Worm (Caenorhabditis elegans) whole organism, mixed stage, embryonic: ENCODE data around the gene C02F5.12.

Experiments used
- ces-1 ChIP-seq: fragments of 150-350 bp; optimal IDR thresholded peaks from 2 replicates; lab custom pipeline; 2014; ENCODE audit warnings: missing biosample characterization, missing genetic modification reagents, missing genetic modification characterization
- cnd-1 ChIP-seq: fragments of 200-800 bp; sonication (Bioruptor generic); optimal IDR thresholded peaks from 2 replicates; lab custom pipeline; 2018; ENCODE audit warnings: mild to moderate bottlenecking, missing genetic modification characterization, missing compliant biosample characterization
- lin-32 ChIP-seq: fragments of 200-800 bp; sonication (Bioruptor generic); optimal IDR thresholded peaks from 2 replicates; lab custom pipeline; 2018; ENCODE audit warnings: mild to moderate bottlenecking, missing genetic modification characterization, missing compliant biosample characterization
- lsy-2 ChIP-seq: fragments of 150-350 bp; optimal IDR thresholded peaks from 2 replicates; lab custom pipeline; 2014; ENCODE audit warnings: missing biosample characterization, missing genetic modification characterization
- mep-1 ChIP-seq: fragments of 150-350 bp; optimal IDR thresholded peaks from 2 replicates; lab custom pipeline; 2017; ENCODE audit warnings: missing biosample characterization, missing genetic modification reagents, missing genetic modification characterization, inconsistent platforms
- nhr-12 ChIP-seq: fragments of 150-350 bp; optimal IDR thresholded peaks from 2 replicates; lab custom pipeline; 2014; ENCODE audit warnings: missing biosample characterization, missing genetic modification characterization
- nhr-76 ChIP-seq: sonication (generic microtip); optimal IDR thresholded peaks from 2 replicates; lab custom pipeline; 2017; ENCODE audit warnings: missing biosample characterization, missing genetic modification characterization
- pha-4 ChIP-seq: fragments of 150-350 bp; optimal IDR thresholded peaks from 2 replicates; lab custom pipeline; 2018; ENCODE audit warnings: missing biosample characterization, missing genetic modification reagents, missing genetic modification characterization
- sem-2 ChIP-seq: fragments of 200-800 bp; sonication (Bioruptor generic); optimal IDR thresholded peaks from 2 replicates; lab custom pipeline; 2018; ENCODE audit warnings: mild to moderate bottlenecking, missing genetic modification characterization, missing compliant biosample characterization
- tbx-8 ChIP-seq: fragments of 200-800 bp; sonication (Bioruptor generic); optimal IDR thresholded peaks from 2 replicates; lab custom pipeline; 2018; ENCODE audit warnings: mild to moderate bottlenecking, missing genetic modification characterization, moderate library complexity, missing compliant biosample characterization
- unc-120 ChIP-seq: sonication (generic microtip); optimal IDR thresholded peaks from 2 replicates; lab custom pipeline; 2017; ENCODE audit warnings: missing genetic modification characterization, missing compliant biosample characterization; ENCODE audit not compliant: poor library complexity, severe bottlenecking
- unc-39 ChIP-seq: fragments of 150-350 bp; optimal IDR thresholded peaks from 2 replicates; lab custom pipeline; 2014; ENCODE audit warnings: missing biosample characterization, missing genetic modification characterization
- unc-62 ChIP-seq: fragments of 150-350 bp; optimal IDR thresholded peaks from 2 replicates; lab custom pipeline; 2014; ENCODE audit warnings: missing biosample characterization, missing genetic modification reagents, missing genetic modification characterization
- ztf-11 ChIP-seq: fragments of 150-350 bp; optimal IDR thresholded peaks from 2 replicates; lab custom pipeline; 2014; ENCODE audit warnings: missing biosample characterization, missing genetic modification characterization

- TF ChIP-seq tbx-8 (no peak), lsy-2 (no peak), pha-4 (no peak), nhr-76 (tag; lab: Kevin White, UChicago) (no peak), mep-1 (no peak), lin-32 (GFP tag; lab: Kevin White, UChicago) (no peak), unc-120 (tag; lab: Kevin White, UChicago) (no peak), unc-62 (GFP tag; lab: Kevin White, UChicago) (no peak), ces-1 (no peak), unc-39 (tag; lab: Kevin White, UChicago) (no peak), ztf-11 (no peak), nhr-12 (no peak), cnd-1 (no peak), sem-2 (GFP tag; lab: Kevin White, UChicago) (no peak)
Observed at ce11 chrIII:8232634-8233033, 10.2 kb downstream of the C02F5.12 start, which contains the start of gene henn-1.
